Worm (Caenorhabditis elegans) whole organism, dauer: Measurements from ENCODE around the gene cec-2.

Experiments used
- unc-62 ChIP-seq: sonication (generic microtip); optimal IDR thresholded peaks from 2 replicates; lab custom pipeline; 2017; ENCODE audit warnings: missing biosample characterization, missing genetic modification reagents, missing genetic modification characterization

The cec-2 gene

DNA sequence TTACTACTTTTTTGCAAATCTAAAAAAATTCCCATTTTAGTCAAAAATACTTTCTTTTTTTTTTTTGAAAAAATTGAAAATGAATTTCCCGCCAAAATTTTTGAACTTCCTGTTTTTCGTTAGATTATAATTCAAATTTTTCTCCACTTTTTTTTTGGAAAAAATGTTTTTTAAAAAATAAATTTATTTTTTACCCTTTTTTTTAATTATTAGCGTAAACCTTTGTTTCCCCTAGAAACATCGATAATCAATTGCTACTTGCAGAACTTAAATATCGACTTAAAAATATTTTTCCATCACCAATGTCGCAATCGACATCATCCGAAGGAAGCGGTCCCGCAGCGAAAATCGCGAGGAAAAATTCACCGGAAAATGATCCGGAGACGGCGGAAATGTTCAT, at the start of gene cec-2:
Gene cec-2 (plus strand): TSS at position 301 of the 400 bp plus-strand sequence.
- no peak for TF ChIP-seq unc-62 (GFP tag; lab: Kevin White, UChicago)

DNA sequence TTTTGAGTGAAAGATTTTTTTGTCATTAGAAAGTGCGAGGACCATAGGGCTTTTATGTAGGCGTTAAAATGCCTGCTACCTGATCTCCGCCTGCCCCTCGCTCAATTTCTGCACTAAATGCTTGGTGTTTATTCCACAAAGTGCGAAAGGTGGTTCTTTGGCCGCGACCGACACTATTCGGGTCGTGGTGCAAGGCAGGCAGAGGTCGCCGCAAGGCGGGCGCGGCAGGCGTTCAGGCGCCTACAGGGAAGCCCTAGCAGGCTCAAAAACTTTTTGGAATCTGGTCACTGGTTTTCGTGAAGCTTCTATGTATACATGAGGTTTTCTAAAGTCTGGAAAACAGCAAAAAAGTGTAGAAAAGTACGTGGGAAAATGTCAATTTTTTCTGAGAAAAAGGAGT, 49.6 kb upstream of the cec-2 start:
- TF ChIP-seq unc-62 (GFP tag; lab: Kevin White, UChicago): no peak

DNA sequence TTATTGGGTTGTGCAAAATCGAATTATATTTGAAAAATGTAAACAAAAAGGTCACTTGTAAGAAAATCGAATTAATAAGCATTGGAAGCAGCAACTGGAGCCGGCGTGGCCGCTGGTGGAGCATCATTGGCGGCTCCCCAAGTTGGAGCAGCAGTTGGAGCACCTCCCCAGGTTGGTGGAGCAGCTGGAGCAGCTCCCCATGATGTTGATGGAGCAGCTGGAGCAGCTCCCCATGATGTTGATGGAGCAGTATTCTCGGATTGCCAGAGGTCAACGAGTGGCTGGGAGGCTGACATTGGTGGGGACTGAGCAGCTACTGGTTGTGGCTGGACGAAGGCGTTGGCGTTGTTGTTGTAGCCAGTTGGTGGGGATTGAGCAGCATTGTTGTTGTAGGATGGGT, 49.0 kb upstream of the cec-2 start:
- no peak for TF ChIP-seq unc-62 (GFP tag; lab: Kevin White, UChicago)

DNA sequence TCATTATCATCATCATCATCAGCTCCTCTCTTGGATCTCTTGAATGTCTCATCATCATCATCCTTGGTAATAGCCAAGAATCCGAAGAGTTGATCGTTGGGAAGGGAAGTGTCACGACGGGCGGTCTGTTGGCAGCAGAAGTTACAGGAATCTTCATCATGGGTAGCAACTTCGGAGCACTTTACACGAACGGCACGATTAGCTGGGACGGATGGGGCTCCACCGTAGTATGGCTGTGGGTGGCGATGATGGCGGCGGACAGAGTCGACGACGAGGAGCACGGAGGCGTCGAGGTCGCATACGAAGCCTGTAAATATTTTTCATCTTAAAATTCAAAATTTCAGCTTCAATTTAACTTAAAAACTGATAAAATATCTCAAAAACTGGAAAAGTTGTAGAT, 47.2 kb upstream of the cec-2 start:
- TF ChIP-seq unc-62 (GFP tag; lab: Kevin White, UChicago): no peak

DNA sequence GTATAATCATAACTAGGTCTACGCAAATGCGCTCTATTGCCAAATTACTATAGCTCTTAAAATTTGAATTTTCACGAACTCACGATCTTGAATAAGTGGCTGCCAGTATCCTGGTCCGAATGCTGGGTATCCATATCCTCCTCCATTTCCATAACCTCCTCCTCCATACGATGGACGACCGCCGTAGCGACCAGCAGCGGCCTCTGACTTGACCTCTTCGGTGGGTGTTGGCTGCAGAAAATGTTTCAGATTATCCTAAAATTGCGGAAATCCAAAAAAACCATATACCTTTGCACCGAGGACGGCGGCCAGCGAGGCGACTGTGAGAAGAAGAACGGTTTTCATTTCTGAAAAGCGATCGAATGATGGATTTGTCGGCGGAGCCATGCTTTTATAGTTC, 45.8 kb upstream of the cec-2 start, which contains the start of gene perm-4:
Gene perm-4 (minus strand): TSS at position 367 of the 400 bp plus-strand sequence.
- TF ChIP-seq unc-62 (GFP tag; lab: Kevin White, UChicago): no peak

DNA sequence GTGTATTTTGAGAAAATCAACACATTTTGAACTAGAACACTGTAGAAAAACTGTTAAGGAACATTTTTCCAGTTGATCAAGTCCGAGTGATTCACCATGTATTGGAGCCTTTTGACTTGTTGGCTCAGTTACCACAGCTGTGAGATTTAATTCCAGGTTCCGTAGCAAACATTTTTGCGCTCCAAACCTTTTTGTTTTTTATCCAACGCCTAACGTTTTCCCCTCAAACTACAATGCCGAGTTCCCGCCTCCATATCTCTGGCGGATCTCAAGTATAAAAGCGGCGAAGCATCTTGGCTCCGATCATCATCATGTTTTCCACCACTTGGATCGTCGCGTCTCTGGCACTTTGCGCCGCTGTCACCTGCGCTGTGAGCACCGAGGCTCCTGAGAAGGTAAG, 44.0 kb upstream of the cec-2 start, which contains the start of gene perm-2:
Gene perm-2 (plus strand): TSS at position 301 of the 400 bp plus-strand sequence.
- TF ChIP-seq unc-62 (GFP tag; lab: Kevin White, UChicago): no peak

DNA sequence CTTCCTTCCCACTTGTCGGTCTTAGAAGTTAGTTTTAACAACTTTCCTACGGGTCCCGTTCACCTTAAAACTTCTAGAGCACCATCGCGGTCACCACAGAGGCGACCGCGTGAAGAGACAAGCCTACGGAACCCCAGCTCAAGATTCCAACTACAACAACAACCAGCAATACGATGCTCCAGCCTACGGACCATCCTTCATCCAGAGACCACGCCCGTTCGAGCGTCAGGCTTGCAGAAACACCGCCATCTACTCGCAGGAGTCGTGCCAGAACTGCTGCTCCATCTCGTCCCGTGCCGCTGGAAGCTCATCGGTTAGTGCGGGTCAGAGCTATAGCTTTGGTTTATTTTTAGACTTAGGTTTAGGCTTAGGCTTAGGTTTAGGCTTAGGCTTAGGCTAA, 42.7 kb upstream of the cec-2 start:
- TF ChIP-seq unc-62 (GFP tag; lab: Kevin White, UChicago): no peak

DNA sequence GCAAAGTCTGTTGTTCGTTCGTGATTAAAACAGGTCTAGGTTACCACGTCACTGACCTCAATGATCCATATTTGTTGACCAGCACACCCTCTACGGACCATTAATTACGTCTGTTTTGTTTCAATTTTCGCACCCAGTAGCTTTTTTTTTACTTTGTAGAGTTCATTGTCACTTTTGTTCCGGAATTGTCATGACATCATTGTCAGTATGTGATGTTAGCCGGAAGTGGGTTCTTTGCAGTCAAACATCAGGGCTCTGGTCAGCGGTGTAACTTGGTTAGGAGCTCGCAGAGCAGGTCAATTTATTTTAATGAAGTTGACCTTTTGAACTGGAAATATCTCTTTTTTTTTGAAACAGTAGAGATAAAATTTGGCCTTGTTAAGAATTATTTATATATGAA, 33.9 kb upstream of the cec-2 start, which contains the start of gene C44B12.6:
Gene C44B12.6 (minus strand): TSS at position 101 of the 400 bp plus-strand sequence.
- TF ChIP-seq unc-62 (GFP tag; lab: Kevin White, UChicago): no peak

DNA sequence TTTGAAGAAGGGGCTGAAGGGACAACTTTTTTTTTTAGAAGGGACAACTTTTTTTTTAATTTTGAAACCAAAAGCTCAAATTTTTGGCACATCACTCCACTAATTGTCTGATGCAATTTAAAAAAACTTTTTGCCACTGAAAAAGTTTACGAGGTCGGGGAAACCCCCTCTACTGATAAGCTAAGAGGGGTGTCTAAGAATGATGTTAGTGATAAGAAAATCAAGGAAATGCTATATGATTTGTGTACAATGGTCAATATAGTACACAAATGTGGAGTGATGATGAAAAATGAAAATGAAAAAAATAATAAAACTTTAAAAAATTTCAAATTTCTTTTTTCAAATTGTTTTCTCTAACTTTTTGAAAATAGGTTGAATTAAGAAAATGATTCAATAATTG, 22.9 kb upstream of the cec-2 start:
- no peak for TF ChIP-seq unc-62 (GFP tag; lab: Kevin White, UChicago)

DNA sequence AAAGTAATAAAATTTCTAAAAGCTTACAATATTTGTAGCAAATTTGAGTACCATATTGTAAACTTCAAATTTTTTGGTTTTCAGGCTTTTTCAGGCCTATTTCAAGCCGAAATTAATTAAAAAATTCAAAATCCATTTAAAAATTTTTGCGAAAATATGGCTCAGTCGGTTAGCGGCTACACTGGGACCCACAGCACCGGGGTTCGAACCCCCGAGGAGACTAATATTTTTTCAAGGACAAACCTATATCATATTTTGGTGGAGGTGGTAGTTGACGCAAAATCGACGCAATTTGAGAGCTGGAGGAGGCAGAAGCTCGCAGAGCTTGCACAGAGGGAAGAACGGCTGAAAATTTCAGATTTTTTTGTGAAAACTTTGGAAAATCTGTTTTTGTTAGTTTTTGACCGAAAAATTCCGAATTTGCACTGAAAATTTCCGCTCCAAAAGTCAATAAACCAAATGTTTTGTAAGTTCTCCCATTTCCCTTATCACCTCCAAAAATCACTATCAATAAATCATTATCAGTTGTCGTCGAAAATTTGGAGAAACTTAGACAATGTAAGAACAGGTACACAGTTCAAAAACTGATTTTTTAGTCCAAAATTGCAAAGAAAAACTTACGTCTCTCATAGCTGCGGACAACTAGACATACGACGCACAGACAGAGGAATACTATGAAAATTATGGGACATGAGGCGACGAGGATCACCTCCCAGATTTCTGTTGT, 21.9 kb upstream of the cec-2 start:
- TF ChIP-seq unc-62 (GFP tag; lab: Kevin White, UChicago): no peak

DNA sequence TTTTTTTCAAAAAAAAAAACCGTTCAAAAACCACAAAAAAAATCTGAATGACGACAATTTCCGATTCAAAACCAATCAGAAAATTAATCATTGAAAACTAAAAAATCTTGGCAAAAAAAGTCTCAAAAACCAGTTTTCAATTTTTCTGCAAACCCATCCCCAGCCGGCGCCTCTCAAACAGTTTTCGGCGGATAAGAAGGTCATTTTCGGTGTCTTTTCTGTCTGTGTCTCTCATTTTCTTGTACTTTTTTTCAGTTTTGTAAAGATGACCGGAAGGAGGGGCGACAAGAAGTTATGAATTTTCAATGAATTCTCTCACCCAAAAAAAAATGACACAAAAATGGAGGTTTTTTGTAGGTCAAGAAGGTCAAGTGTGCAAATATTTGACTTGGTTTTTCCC, 15.3 kb upstream of the cec-2 start:
- no peak for TF ChIP-seq unc-62 (GFP tag; lab: Kevin White, UChicago)

DNA sequence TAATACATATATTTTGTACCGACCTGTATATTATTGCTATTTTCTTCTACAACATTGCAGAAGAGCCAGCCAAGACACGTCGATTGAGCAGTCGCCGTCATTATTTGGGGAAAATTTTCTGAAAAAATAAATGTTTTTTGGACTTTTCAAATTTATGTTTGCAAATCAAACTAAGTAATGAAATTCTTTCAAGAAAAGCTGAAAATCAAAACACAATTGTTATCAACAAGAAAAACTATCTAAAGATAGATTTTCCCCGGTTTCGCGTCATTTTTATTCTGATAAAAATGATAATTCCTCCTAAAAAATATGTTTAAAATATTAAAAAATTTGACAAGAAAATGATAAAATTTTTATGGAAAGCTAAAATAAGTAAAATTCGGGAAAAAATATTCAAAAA, 12.6 kb upstream of the cec-2 start, which contains the start of gene C50A2.3:
Gene C50A2.3 (minus strand): TSS at position 101 of the 400 bp plus-strand sequence.
- no peak for TF ChIP-seq unc-62 (GFP tag; lab: Kevin White, UChicago)

DNA sequence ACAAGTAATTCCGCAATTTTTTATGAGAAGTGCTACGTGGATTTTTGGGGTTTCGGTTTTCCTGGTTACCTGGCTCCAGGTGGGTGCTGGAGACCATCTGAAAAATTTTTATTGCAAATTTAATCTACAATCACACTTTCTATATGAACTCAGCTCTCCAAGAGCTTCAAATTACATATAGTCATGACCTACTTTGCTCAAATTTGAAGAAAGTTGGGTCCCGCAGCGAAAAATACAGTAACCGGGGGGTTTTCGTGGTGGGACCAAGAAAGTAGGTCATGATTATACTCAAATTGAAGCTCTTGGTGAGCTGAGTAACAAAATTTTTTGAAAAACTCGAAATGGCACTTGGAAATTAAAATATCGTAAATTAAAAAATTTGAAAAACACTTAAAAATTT, 10.1 kb upstream of the cec-2 start, which contains the start of gene ets-8:
Gene ets-8 (minus strand): TSS at position 101 of the 400 bp plus-strand sequence.
- TF ChIP-seq unc-62 (GFP tag; lab: Kevin White, UChicago): no peak

DNA sequence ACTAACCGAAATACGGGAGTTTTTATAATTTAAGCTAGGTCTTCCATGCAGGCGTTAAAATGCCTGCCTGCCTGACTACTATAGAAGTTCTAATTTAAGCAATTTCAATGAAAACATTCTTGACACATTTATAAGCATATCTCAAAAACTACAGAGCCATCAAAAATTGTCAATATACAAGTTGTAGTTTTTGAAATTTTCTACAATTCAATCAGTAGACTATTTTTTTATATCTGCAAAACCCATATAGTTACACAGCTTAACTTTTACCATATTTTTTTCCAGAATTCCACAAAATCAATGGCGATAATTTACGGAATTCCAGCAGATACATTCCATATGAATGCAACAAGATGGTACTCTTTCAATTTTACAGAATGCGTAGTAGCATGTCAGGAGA, 7.4 kb upstream of the cec-2 start, which contains the start of gene C50A2.7:
Gene C50A2.7 (plus strand): TSS at position 301 of the 400 bp plus-strand sequence.
- no peak for TF ChIP-seq unc-62 (GFP tag; lab: Kevin White, UChicago)

DNA sequence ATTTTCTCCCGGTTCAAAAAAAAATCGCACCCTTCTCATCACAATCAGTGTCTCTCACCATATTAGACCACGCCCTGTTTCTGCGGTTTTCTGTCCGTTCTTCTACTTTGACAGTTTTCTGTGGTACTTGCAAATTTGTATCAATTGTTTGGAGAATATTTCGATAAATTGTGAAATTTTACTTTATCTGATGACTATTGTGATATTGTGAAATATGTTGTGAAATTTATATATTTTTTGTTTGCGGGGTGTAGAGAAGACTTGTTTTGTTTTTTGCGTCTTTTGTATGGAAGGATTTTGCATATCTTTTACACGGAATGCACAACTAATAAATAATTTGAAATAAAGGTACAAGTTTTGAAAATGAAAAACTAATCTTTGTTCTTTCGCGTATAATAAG, 3.2 kb upstream of the cec-2 start:
- no peak for TF ChIP-seq unc-62 (GFP tag; lab: Kevin White, UChicago)

DNA sequence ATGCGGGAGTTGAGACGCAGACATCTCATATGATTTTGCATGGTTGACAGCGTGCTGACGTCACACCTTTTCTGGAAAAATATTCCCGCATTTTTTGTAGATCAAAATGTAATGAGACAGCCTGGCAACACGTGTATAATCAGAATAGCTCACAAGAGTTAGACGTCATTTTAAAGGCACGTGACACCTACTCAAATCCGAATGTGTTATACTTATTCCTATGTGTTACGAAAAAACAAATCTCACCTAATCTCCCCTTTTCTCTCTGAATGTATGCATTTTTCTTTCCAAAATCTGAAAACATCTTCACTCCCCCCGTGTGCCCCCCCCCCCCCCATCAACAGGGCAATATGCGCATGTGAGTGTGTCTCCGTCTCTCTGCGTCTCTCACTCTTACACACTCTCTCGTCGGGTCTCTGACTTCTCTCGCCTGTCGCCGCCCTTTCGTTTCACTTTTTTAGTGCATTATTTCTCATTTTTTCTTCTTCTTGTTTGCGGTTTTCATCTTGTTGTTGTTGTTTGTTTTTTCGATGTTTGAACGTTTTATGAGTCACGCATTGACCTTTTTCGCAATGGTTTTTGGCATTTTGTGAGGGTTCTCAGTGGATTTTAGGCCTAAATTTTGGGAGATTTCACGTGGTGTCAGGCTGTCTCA, 2.1 kb upstream of the cec-2 start:
- no peak for TF ChIP-seq unc-62 (GFP tag; lab: Kevin White, UChicago)
